Worm (Caenorhabditis elegans) whole organism, early embryonic: ENCODE results near the gene nhr-251.

Experiments used
- F13C5.2 ChIP-seq: sonication (generic microtip); optimal IDR thresholded peaks from 2 replicates; lab custom pipeline; 2017; ENCODE audit warnings: mild to moderate bottlenecking, missing genetic modification characterization, inconsistent platforms, missing compliant biosample characterization
- ama-1 ChIP-seq: fragments of 150-350 bp; optimal IDR thresholded peaks from 2 replicates; lab custom pipeline; 2014
- ceh-36 ChIP-seq: sonication (generic microtip); optimal IDR thresholded peaks from 2 replicates; lab custom pipeline; 2016; ENCODE audit warnings: missing genetic modification characterization, inconsistent platforms, missing compliant biosample characterization
- flt-1 ChIP-seq: fragments of 200-800 bp; sonication (Bioruptor generic); IDR thresholded peaks from 2 replicates; pipeline ENCODE4 v1.3.6; 2022; ENCODE audit warnings: missing genetic modification characterization, missing compliant biosample characterization
- hmg-4 ChIP-seq: fragments of 200-800 bp; sonication (Bioruptor generic); optimal IDR thresholded peaks from 2 replicates; lab custom pipeline; 2018; ENCODE audit warnings: mild to moderate bottlenecking, missing genetic modification characterization, missing compliant biosample characterization

DNA sequence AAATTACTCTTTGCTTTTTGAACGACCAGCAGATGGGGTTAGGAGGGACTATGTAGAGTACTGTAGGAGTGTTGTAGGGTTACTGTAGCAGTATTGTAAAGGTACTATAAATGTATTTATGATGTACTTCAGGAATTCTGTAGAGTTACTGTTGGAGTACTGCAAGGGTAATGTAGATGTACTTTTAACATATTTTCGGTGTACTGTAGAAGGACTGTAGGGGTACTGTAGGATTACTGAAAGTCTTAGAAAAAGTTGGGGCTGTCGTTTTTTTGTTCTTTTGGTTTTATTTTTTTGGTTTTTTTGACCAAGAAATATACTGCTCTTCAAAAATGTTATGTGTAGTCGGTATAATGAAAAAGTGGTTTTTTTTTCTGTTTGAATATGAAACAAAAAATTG lies 1.7 kb upstream of the nhr-251 start:
- TF ChIP-seq ama-1 (lab: Kevin White, UChicago) (no peak), ceh-36 (tag; lab: Kevin White, UChicago) (no peak), flt-1 (GFP tag; lab: Robert Waterston, UW) (no peak), F13C5.2 (tag; lab: Kevin White, UChicago) (no peak), hmg-4 (GFP tag; lab: Kevin White, UChicago) (no peak)
